Worm (Caenorhabditis elegans): ENCODE data around the gene nhr-229.

The nhr-229 gene

ce11 chrIV:17053261-17053660 lies 22.9 kb upstream of the nhr-229 start, which contains the start of gene Y116A8C.23:
Y116A8C.23 (plus strand) TSS chrIV:17053561.
- TF ChIP-seq ztf-4 (tag; optimal IDR thresholded peaks at IDR 0.05) (no peak), ztf-1 (GFP tag; conservative IDR thresholded peaks at IDR 0.05) (no peak), nhr-12 (tag; optimal IDR thresholded peaks at IDR 0.05) (no peak), nhr-10 (tag; optimal IDR thresholded peaks at IDR 0.05) (no peak), nhr-237 (tag; optimal IDR thresholded peaks at IDR 0.05) (no peak), lin-39 (tag; optimal IDR thresholded peaks at IDR 0.05) (no peak), ceh-82 (tag; optimal IDR thresholded peaks at IDR 0.05) (no peak), fos-1 (tag; optimal IDR thresholded peaks at IDR 0.05) (no peak), unc-62 (GFP tag; optimal IDR thresholded peaks at IDR 0.05) (no peak), ztf-11 (tag; optimal IDR thresholded peaks at IDR 0.05) (no peak), zag-1 (tag; optimal IDR thresholded peaks at IDR 0.05) (no peak), Y55F3AM.14 (GFP tag; optimal IDR thresholded peaks at IDR 0.05) (no peak), mab-5 (tag; optimal IDR thresholded peaks at IDR 0.05) (no peak), unc-55 (GFP tag; optimal IDR thresholded peaks at IDR 0.05) (no peak), nhr-21 (tag; optimal IDR thresholded peaks at IDR 0.05) (no peak), gmeb-1 (tag; optimal IDR thresholded peaks at IDR 0.05) (no peak), ama-1 (optimal IDR thresholded peaks at IDR 0.05) (no peak), nhr-129 (tag; optimal IDR thresholded peaks at IDR 0.05) (no peak), F13H6.1 (tag; optimal IDR thresholded peaks at IDR 0.05) (no peak)

- no peak for TF ChIP-seq nhr-10 (tag; optimal IDR thresholded peaks at IDR 0.05)
Measured at ce11 chrIV:17048257-17048656, 17.9 kb upstream of the nhr-229 start, which contains the start of gene athp-3. athp-3 (minus strand) TSS chrIV:17048357.

- TF ChIP-seq ceh-82 (tag; optimal IDR thresholded peaks at IDR 0.05), result no peak
- TF ChIP-seq nhr-237 (tag; optimal IDR thresholded peaks at IDR 0.05), result no peak
Measured at ce11 chrIV:17045691-17046090, 15.3 kb upstream of the nhr-229 start, which contains the start of gene clec-195. clec-195 (minus strand) TSS chrIV:17045791.

ce11 chrIV:17040618-17041017 lies 10.2 kb upstream of the nhr-229 start, which contains the start of gene Y116A8C.20:
Y116A8C.20 (plus strand) TSS chrIV:17040918.
- TF ChIP-seq aly-2 (tag; optimal IDR thresholded peaks at IDR 0.05), result no peak
- TF ChIP-seq zag-1 (tag; optimal IDR thresholded peaks at IDR 0.05), result no peak
- no peak for TF ChIP-seq fos-1 (tag; optimal IDR thresholded peaks at IDR 0.05)

- no peak for TF ChIP-seq lsy-2 (tag; optimal IDR thresholded peaks at IDR 0.05)
- TF ChIP-seq nhr-129 (tag; optimal IDR thresholded peaks at IDR 0.05), result no peak
- no peak for TF ChIP-seq lin-39 (tag; optimal IDR thresholded peaks at IDR 0.05)
- TF ChIP-seq ceh-16 (tag; optimal IDR thresholded peaks at IDR 0.05), result no peak
- no peak for TF ChIP-seq unc-62 (GFP tag; optimal IDR thresholded peaks at IDR 0.05)
- no peak for TF ChIP-seq nhr-12 (tag; optimal IDR thresholded peaks at IDR 0.05)
- no peak for TF ChIP-seq alr-1 (tag; optimal IDR thresholded peaks at IDR 0.05)
- no peak for TF ChIP-seq egl-27 (tag; optimal IDR thresholded peaks at IDR 0.05)
- TF ChIP-seq ztf-4 (tag; optimal IDR thresholded peaks at IDR 0.05), result no peak
- TF ChIP-seq lin-13 (GFP tag; optimal IDR thresholded peaks at IDR 0.05), result no peak
- TF ChIP-seq crh-2 (tag; optimal IDR thresholded peaks at IDR 0.05), result no peak
- no peak for TF ChIP-seq nhr-21 (tag; optimal IDR thresholded peaks at IDR 0.05)
- no peak for TF ChIP-seq sem-4 (tag; optimal IDR thresholded peaks at IDR 0.05)
- no peak for TF ChIP-seq nhr-11 (tag; optimal IDR thresholded peaks at IDR 0.05)
- TF ChIP-seq nhr-6 (tag; optimal IDR thresholded peaks at IDR 0.05), result no peak
Measured at ce11 chrIV:17039545-17039944, 9.2 kb upstream of the nhr-229 start, which contains the start of gene Y116A8C.19. Y116A8C.19 (minus strand) TSS chrIV:17039645.

- TF ChIP-seq alr-1 (tag; optimal IDR thresholded peaks at IDR 0.05), result no peak
Measured at ce11 chrIV:17026568-17026967, 3.8 kb downstream of the nhr-229 start.

- no peak for TF ChIP-seq F13H6.1 (tag; optimal IDR thresholded peaks at IDR 0.05)
Measured at ce11 chrIV:17025017-17025416, 5.4 kb downstream of the nhr-229 start, which contains the start of gene dct-13. dct-13 (minus strand) TSS chrIV:17025117.

- TF ChIP-seq unc-39 (tag; optimal IDR thresholded peaks at IDR 0.05) (no peak), mdl-1 (tag; optimal IDR thresholded peaks at IDR 0.05) (no peak), ama-1 (optimal IDR thresholded peaks at IDR 0.05) (no peak), alr-1 (tag; optimal IDR thresholded peaks at IDR 0.05) (no peak)
Measured at ce11 chrIV:17021042-17021441, 9.4 kb downstream of the nhr-229 start.

Data from whole organism, L2 larva.